Fruit fly (Drosophila melanogaster) whole organism, embryonic: ENCODE data around the gene CG5440.

Source experiments
- Bgb ChIP-seq: fragments of 200-800 bp; sonication (Bioruptor generic); IDR thresholded peaks from 2 replicates; pipeline ENCODE4 v1.3.6; 2022; ENCODE audit warnings: missing biosample characterization, missing genetic modification characterization; ENCODE audit not compliant: partially characterized antibody
- Blimp-1 ChIP-seq: fragments of 200-800 bp; sonication (Bioruptor generic); optimal IDR thresholded peaks from 3 replicates; lab custom pipeline; 2018; ENCODE audit warnings: missing biosample characterization, missing genetic modification characterization, mild to moderate bottlenecking, moderate library complexity, missing genetic modification reagents
- CG10209 ChIP-seq: fragments of 200-800 bp; sonication (Bioruptor generic); optimal IDR thresholded peaks from 3 replicates; lab custom pipeline; 2017; ENCODE audit warnings: missing biosample characterization, mild to moderate bottlenecking, missing genetic modification characterization, missing genetic modification reagents
- CG11560 ChIP-seq: fragments of 200-800 bp; sonication (Bioruptor generic); IDR thresholded peaks from 3 replicates; pipeline ENCODE4 v1.3.6; 2022; ENCODE audit warnings: missing biosample characterization, missing genetic modification characterization
- CG11723 ChIP-seq: fragments of 200-800 bp; sonication (Bioruptor generic); optimal IDR thresholded peaks from 2 replicates; lab custom pipeline; 2017; ENCODE audit warnings: missing biosample characterization, mild to moderate bottlenecking, missing genetic modification characterization
- CG12155 ChIP-seq: fragments of 200-800 bp; sonication (Bioruptor generic); optimal IDR thresholded peaks from 3 replicates; lab custom pipeline; 2016; ENCODE audit warnings: missing biosample characterization, missing genetic modification characterization
- CG12299 ChIP-seq: fragments of 200-800 bp; sonication (Bioruptor generic); optimal IDR thresholded peaks from 2 replicates; lab custom pipeline; 2018; ENCODE audit warnings: missing biosample characterization, mild to moderate bottlenecking, missing genetic modification characterization
- CG13624 ChIP-seq: fragments of 200-800 bp; sonication (Bioruptor generic); optimal IDR thresholded peaks from 2 replicates; lab custom pipeline; 2016; ENCODE audit warnings: missing biosample characterization, missing genetic modification characterization
- CG1529 ChIP-seq: fragments of 200-800 bp; sonication (Bioruptor generic); optimal IDR thresholded peaks from 3 replicates; lab custom pipeline; 2018; ENCODE audit warnings: missing biosample characterization, missing genetic modification characterization
- CG16863 ChIP-seq: fragments of 200-800 bp; sonication (Bioruptor generic); optimal IDR thresholded peaks from 3 replicates; lab custom pipeline; 2016; ENCODE audit warnings: missing biosample characterization, missing genetic modification characterization
- CG17328 ChIP-seq: fragments of 200-800 bp; sonication (Bioruptor generic); IDR thresholded peaks from 2 replicates; pipeline ENCODE4 v1.3.6; 2022; ENCODE audit warnings: missing biosample characterization, missing genetic modification characterization
- CG17568 ChIP-seq: fragments of 200-800 bp; sonication (Bioruptor generic); optimal IDR thresholded peaks from 2 replicates; lab custom pipeline; 2018; ENCODE audit warnings: missing biosample characterization, mild to moderate bottlenecking, missing genetic modification characterization, moderate library complexity
- CG2678 ChIP-seq: fragments of 200-800 bp; sonication (Bioruptor generic); optimal IDR thresholded peaks from 3 replicates; lab custom pipeline; 2019; ENCODE audit warnings: missing biosample characterization, mild to moderate bottlenecking, missing genetic modification characterization, moderate library complexity
- CG2712 ChIP-seq: fragments of 200-800 bp; optimal IDR thresholded peaks from 3 replicates; lab custom pipeline; 2019; ENCODE audit warnings: missing biosample characterization, mild to moderate bottlenecking, missing genetic modification characterization, moderate library complexity
- CG31365 ChIP-seq: fragments of 200-800 bp; sonication (Bioruptor generic); optimal IDR thresholded peaks from 2 replicates; lab custom pipeline; 2018; ENCODE audit warnings: missing biosample characterization, mild to moderate bottlenecking, missing genetic modification characterization
- CG3163 ChIP-seq: fragments of 200-800 bp; sonication (Bioruptor generic); optimal IDR thresholded peaks from 3 replicates; lab custom pipeline; 2016; ENCODE audit warnings: missing biosample characterization, missing genetic modification characterization
- CG32767 ChIP-seq: fragments of 200-800 bp; sonication (Bioruptor generic); IDR thresholded peaks from 2 replicates; pipeline ENCODE4 v1.3.6; 2022; ENCODE audit warnings: missing biosample characterization, missing genetic modification characterization
- CG33557 ChIP-seq: fragments of 200-800 bp; sonication (Bioruptor generic); optimal IDR thresholded peaks from 2 replicates; lab custom pipeline; 2019; ENCODE audit warnings: missing biosample characterization, mild to moderate bottlenecking, missing genetic modification characterization, moderate library complexity
- CG4328 ChIP-seq: fragments of 200-800 bp; sonication (Bioruptor generic); optimal IDR thresholded peaks from 3 replicates; lab custom pipeline; 2017; ENCODE audit warnings: missing biosample characterization, missing genetic modification reagents, missing genetic modification characterization
- CG43689 ChIP-seq: fragments of 200-800 bp; sonication (Bioruptor generic); IDR thresholded peaks from 2 replicates; pipeline ENCODE4 v1.3.6; 2022; ENCODE audit warnings: missing biosample characterization, missing genetic modification characterization
- CG4854 ChIP-seq: fragments of 200-800 bp; sonication (Bioruptor generic); optimal IDR thresholded peaks from 2 replicates; lab custom pipeline; 2016; ENCODE audit warnings: missing biosample characterization, missing genetic modification characterization, inconsistent platforms
- CG6765 ChIP-seq: fragments of 200-800 bp; sonication (Bioruptor generic); optimal IDR thresholded peaks from 3 replicates; lab custom pipeline; 2017; ENCODE audit warnings: missing biosample characterization, mild to moderate bottlenecking, missing genetic modification characterization
- CG7839 ChIP-seq: fragments of 200-800 bp; sonication (Bioruptor generic); optimal IDR thresholded peaks from 3 replicates; lab custom pipeline; 2018; ENCODE audit warnings: missing biosample characterization, mild to moderate bottlenecking, missing genetic modification characterization, moderate library complexity
- CG8478 ChIP-seq: fragments of >200 bp; optimal IDR thresholded peaks from 2 replicates; lab custom pipeline; 2018
- CG9215 ChIP-seq: fragments of 200-800 bp; sonication (Bioruptor generic); IDR thresholded peaks from 2 replicates; pipeline ENCODE4 v1.3.6; 2022; ENCODE audit warnings: missing biosample characterization, missing genetic modification characterization
- CG9932 ChIP-seq: fragments of 200-800 bp; sonication (Bioruptor generic); IDR thresholded peaks from 2 replicates; pipeline ENCODE4 v1.3.6; 2022; ENCODE audit warnings: missing biosample characterization, missing genetic modification characterization
- CrebB ChIP-seq: fragments of 200-800 bp; sonication (Bioruptor generic); optimal IDR thresholded peaks from 3 replicates; lab custom pipeline; 2018; ENCODE audit warnings: missing biosample characterization, mild to moderate bottlenecking, missing genetic modification characterization
- D19B ChIP-seq: fragments of 200-800 bp; sonication (Bioruptor generic); optimal IDR thresholded peaks from 2 replicates; lab custom pipeline; 2017; ENCODE audit warnings: missing biosample characterization, mild to moderate bottlenecking, missing genetic modification characterization
- Dbx ChIP-seq: fragments of 200-800 bp; sonication (Bioruptor generic); IDR thresholded peaks from 3 replicates; pipeline ENCODE4 v1.3.6; 2022; ENCODE audit warnings: missing biosample characterization, missing genetic modification characterization
- Fer1 ChIP-seq: fragments of 200-800 bp; sonication (Bioruptor generic); optimal IDR thresholded peaks from 2 replicates; lab custom pipeline; 2017; ENCODE audit warnings: missing biosample characterization, mild to moderate bottlenecking, missing genetic modification characterization
- Hey ChIP-seq: fragments of 200-800 bp; sonication (Bioruptor generic); optimal IDR thresholded peaks from 3 replicates; lab custom pipeline; 2018; ENCODE audit warnings: missing biosample characterization, mild to moderate bottlenecking, missing genetic modification characterization
- Optix ChIP-seq: fragments of 200-800 bp; sonication (Bioruptor generic); IDR thresholded peaks from 3 replicates; pipeline ENCODE4 v1.3.6; 2022; ENCODE audit warnings: missing biosample characterization, missing genetic modification characterization
- Six4 ChIP-seq: fragments of 200-800 bp; sonication (Bioruptor generic); optimal IDR thresholded peaks from 2 replicates; lab custom pipeline; 2016; ENCODE audit warnings: missing biosample characterization, missing genetic modification characterization
- Ssrp ChIP-seq: fragments of 200-800 bp; sonication (Bioruptor generic); optimal IDR thresholded peaks from 2 replicates; lab custom pipeline; 2018; ENCODE audit warnings: missing biosample characterization, mild to moderate bottlenecking, missing genetic modification characterization, moderate library complexity
- Xbp1 ChIP-seq: fragments of 200-800 bp; sonication (Bioruptor generic); optimal IDR thresholded peaks from 3 replicates; lab custom pipeline; 2016; ENCODE audit warnings: missing biosample characterization, mild to moderate bottlenecking, missing genetic modification characterization
- Xrp1 ChIP-seq: fragments of 200-800 bp; sonication (Bioruptor generic); IDR thresholded peaks from 2 replicates; pipeline ENCODE4 v1.3.6; 2022; ENCODE audit warnings: missing biosample characterization, missing genetic modification characterization
- ci ChIP-seq: fragments of 200-800 bp; sonication (Bioruptor generic); IDR thresholded peaks from 3 replicates; pipeline ENCODE4 v1.3.6; 2022; ENCODE audit warnings: missing biosample characterization, missing genetic modification characterization
- dati ChIP-seq: fragments of 200-800 bp; sonication (Bioruptor generic); IDR thresholded peaks from 2 replicates; pipeline ENCODE4 v1.3.6; 2022; ENCODE audit warnings: missing biosample characterization, missing genetic modification characterization
- dmrt99B ChIP-seq: fragments of 200-800 bp; sonication (Bioruptor generic); optimal IDR thresholded peaks from 2 replicates; lab custom pipeline; 2018; ENCODE audit warnings: missing biosample characterization, mild to moderate bottlenecking, missing genetic modification characterization, moderate library complexity
- ftz-f1 ChIP-seq: fragments of 200-800 bp; sonication (Bioruptor generic); optimal IDR thresholded peaks from 2 replicates; lab custom pipeline; 2016; ENCODE audit warnings: missing biosample characterization, missing genetic modification characterization
- fu2 ChIP-seq: fragments of 200-800 bp; sonication (Bioruptor generic); optimal IDR thresholded peaks from 2 replicates; lab custom pipeline; 2016; ENCODE audit warnings: missing biosample characterization, missing genetic modification characterization
- ham ChIP-seq: fragments of 200-800 bp; sonication (Bioruptor generic); IDR thresholded peaks from 2 replicates; pipeline ENCODE4 v1.3.6; 2022; ENCODE audit warnings: missing biosample characterization, missing genetic modification characterization
- hb ChIP-seq: fragments of 200-800 bp; sonication (Bioruptor generic); IDR thresholded peaks from 3 replicates; pipeline ENCODE4 v1.3.6; 2022; ENCODE audit warnings: missing biosample characterization, missing genetic modification characterization; ENCODE audit not compliant: partially characterized antibody
- maf-S ChIP-seq: fragments of 200-800 bp; sonication (Bioruptor generic); optimal IDR thresholded peaks from 2 replicates; lab custom pipeline; 2016; ENCODE audit warnings: missing biosample characterization, missing genetic modification characterization
- prd ChIP-seq, 3 experiments: fragments of >200 bp in 2 of 3; fragments of 200-800 bp in 1 of 3; sonication (Bioruptor generic) in 1 of 3; optimal IDR thresholded peaks in 2 of 3; IDR thresholded peaks in 1 of 3; 2 replicates in 2 of 3; 3 replicates in 1 of 3; pipeline versions ENCODE4 v1.3.6 to Lab custom; 2017 to 2022; ENCODE audit warnings: missing biosample characterization in 1 of 3, missing genetic modification characterization in 1 of 3
- pum ChIP-seq: fragments of 200-800 bp; sonication (Bioruptor generic); optimal IDR thresholded peaks from 2 replicates; lab custom pipeline; 2016; ENCODE audit warnings: missing biosample characterization, missing genetic modification characterization
- tna ChIP-seq: fragments of 200-800 bp; sonication (Bioruptor generic); IDR thresholded peaks from 2 replicates; pipeline ENCODE4 v1.3.6; 2022; ENCODE audit warnings: missing biosample characterization, missing genetic modification characterization; ENCODE audit not compliant: partially characterized antibody
- trh ChIP-seq: fragments of 200-800 bp; sonication (Bioruptor generic); optimal IDR thresholded peaks from 2 replicates; lab custom pipeline; 2016; ENCODE audit warnings: missing biosample characterization, missing genetic modification characterization
- ttk ChIP-seq: fragments of 200-800 bp; sonication (Bioruptor generic); IDR thresholded peaks from 2 replicates; pipeline ENCODE4 v2.1.2; 2022; ENCODE audit warnings: missing biosample characterization, missing genetic modification characterization
- zf30C ChIP-seq: fragments of 200-800 bp; sonication (Bioruptor generic); optimal IDR thresholded peaks from 3 replicates; lab custom pipeline; 2018; ENCODE audit warnings: missing biosample characterization, mild to moderate bottlenecking, missing genetic modification characterization

The CG5440 gene

DNA sequence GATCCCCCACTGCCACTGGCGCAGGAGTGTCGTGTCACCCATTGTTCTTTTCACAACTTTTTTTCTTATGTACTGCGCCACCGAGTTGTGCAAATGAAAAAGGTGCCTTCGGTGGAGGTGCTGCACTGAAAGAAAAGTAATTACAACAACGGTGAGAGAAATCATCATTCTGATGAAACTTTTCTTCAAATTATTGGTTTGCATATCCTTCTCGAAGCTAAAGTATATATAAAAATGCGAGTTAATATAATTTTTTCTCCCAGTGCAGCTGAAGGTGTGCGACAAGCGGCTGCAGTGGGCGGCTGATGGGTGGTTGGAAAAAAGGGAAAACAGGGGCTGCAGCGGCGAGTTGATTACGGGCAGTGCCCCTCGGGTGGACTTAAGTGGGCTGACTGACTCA is 21.6 kb upstream of the CG5440 start (continued):
- TF ChIP-seq Blimp-1 (GFP tag; lab: Kevin White, UChicago) (peak; percentile 18), CG12299 (no peak), ftz-f1 (GFP tag; lab: Kevin White, UChicago) (no peak), CG17328 (peak; percentile 57; the same call in 1 of the 2 replicates), dmrt99B (tag; lab: Kevin White, UChicago) (peak; percentile 36), trh (no peak), CG7839 (peak; percentile 18), ci (GFP tag; lab: Robert Waterston, UW) (peak; percentile 30; the same call in 2 of the 3 replicates)
- TF ChIP-seq, all 482 proteins: peak for 25

DNA sequence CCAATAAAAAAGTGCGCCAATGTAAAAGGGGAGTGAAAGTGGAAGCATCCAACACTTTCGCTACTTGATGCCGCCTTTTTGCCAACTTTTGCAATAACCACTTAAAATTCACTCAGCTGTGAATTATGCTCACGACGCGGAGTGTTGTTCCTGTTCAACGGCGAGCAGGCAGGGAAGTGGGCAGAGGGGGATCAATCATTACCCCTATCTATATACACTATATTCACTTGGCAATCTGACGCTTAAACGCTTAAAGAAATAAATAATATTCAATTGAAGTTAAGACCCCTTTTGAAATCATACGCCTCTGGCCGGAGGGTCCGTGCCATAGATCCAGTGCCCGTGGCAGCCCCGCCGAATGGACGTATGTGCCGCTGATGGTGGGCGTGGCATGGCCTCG is 18.6 kb upstream of the CG5440 start:
- no peak for TF ChIP-seq pum
- no peak for TF ChIP-seq Bgb (GFP tag; lab: Robert Waterston, UW)
- TF ChIP-seq ttk (GFP tag; lab: Robert Waterston, UW), result no peak
- no peak for TF ChIP-seq prd (optimal IDR thresholded peaks at IDR 0.05; lab: Kevin White, UChicago)
- TF ChIP-seq prd (GFP tag; IDR thresholded peaks at IDR 0.05; lab: Robert Waterston, UW), result peak; percentile 63
- TF ChIP-seq CG11723 (GFP tag; lab: Kevin White, UChicago), result no peak
- TF ChIP-seq D19B (GFP tag; lab: Kevin White, UChicago), result no peak
- TF ChIP-seq maf-S, result no peak
- no peak for TF ChIP-seq hb (GFP tag; lab: Robert Waterston, UW)
- no peak for TF ChIP-seq CG10209
- peak; percentile 1 for TF ChIP-seq CG2678
- no peak for TF ChIP-seq Xrp1 (GFP tag; lab: Robert Waterston, UW)
- no peak for TF ChIP-seq dati (GFP tag; lab: Robert Waterston, UW)
- TF ChIP-seq CG32767, result no peak
- peak; percentile 10; the same call in 1 of the 3 replicates for TF ChIP-seq Optix
- TF ChIP-seq CG43689, result no peak
- TF ChIP-seq CG2712 (tag; lab: Kevin White, UChicago), result no peak
- TF ChIP-seq Fer1 (GFP tag; lab: Kevin White, UChicago), result no peak
- no peak for TF ChIP-seq Six4 (GFP tag; lab: Kevin White, UChicago)
- TF ChIP-seq CG16863 (GFP tag; lab: Kevin White, UChicago), result no peak
- TF ChIP-seq CG8478, result no peak
- TF ChIP-seq CG4328 (GFP tag; lab: Kevin White, UChicago), result no peak
- no peak for TF ChIP-seq fu2
- TF ChIP-seq CG12155 (GFP tag; lab: Kevin White, UChicago), result no peak
- TF ChIP-seq tna, result no peak
- no peak for TF ChIP-seq CG1529
- no peak for TF ChIP-seq CrebB (tag; lab: Kevin White, UChicago)
- no peak for TF ChIP-seq CG4854 (GFP tag; lab: Kevin White, UChicago)
- TF ChIP-seq Ssrp (tag; lab: Kevin White, UChicago), result no peak
- TF ChIP-seq CG9932 (GFP tag; lab: Robert Waterston, UW), result peak; percentile 48
- TF ChIP-seq CG6765 (GFP tag; lab: Kevin White, UChicago), result no peak
- TF ChIP-seq CG9215 (GFP tag; lab: Robert Waterston, UW), result 0 out of 2 replicates have a peak, but pooled peaks have one; percentile 7
- TF ChIP-seq ham, result no peak
- TF ChIP-seq Xbp1 (GFP tag; lab: Kevin White, UChicago), result no peak
- TF ChIP-seq zf30C (GFP tag; lab: Kevin White, UChicago), result no peak
- TF ChIP-seq CG3163 (GFP tag; lab: Kevin White, UChicago), result no peak
- TF ChIP-seq CG11560 (tag; lab: Robert Waterston, UW), result 0 out of 3 replicates have a peak, but pooled peaks have one; percentile 27
- no peak for TF ChIP-seq CG13624 (GFP tag; lab: Kevin White, UChicago)
- no peak for TF ChIP-seq CG33557 (GFP tag; lab: Kevin White, UChicago)
- TF ChIP-seq ftz-f1 (GFP tag; lab: Kevin White, UChicago), result no peak
- no peak for TF ChIP-seq CG17568 (GFP tag; lab: Kevin White, UChicago)
- TF ChIP-seq Hey (tag; lab: Kevin White, UChicago), result no peak
- peak; percentile 46; the same call in 1 of the 3 replicates for TF ChIP-seq Dbx (GFP tag; lab: Robert Waterston, UW)
- TF ChIP-seq CG31365 (tag; lab: Kevin White, UChicago), result no peak
